Worm (Caenorhabditis elegans): ENCODE data around the gene F46F5.8.

Gene F46F5.8

DNA sequence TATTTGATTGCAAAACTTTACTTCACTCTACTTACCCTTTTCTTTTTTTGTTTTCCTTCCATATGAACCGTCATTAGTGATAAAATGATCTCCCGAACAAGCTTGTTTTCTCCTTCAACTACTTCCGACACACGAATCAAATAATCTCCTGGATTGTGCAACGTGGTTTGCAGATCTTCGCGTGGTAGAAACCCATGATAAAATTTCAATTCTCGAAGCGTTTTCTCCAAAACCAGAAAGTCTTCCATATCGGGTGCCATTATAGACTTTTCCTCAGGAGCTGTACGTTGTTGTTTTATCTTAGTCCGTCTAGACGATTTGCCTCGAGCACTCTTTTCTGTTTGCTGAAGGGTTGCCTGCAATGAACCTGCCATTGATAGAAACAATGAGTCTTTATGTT, 24.0 kb downstream of the F46F5.8 start:
- no peak for TF ChIP-seq ztf-23 (GFP tag; IDR thresholded peaks at IDR 0.05)
- TF ChIP-seq tab-1 (GFP tag; IDR thresholded peaks at IDR 0.05): no peak
- TF ChIP-seq klf-2 (GFP tag; conservative IDR thresholded peaks at IDR 0.05): no peak
- TF ChIP-seq T22C8.4 (GFP tag; IDR thresholded peaks at IDR 0.05): no peak
- TF ChIP-seq med-1 (GFP tag; optimal IDR thresholded peaks at IDR 0.05; ENCODE audit: insufficient read depth): no peak
- TF ChIP-seq ztf-29 (GFP tag; IDR thresholded peaks at IDR 0.05): no peak
- no peak for TF ChIP-seq cog-1 (tag; optimal IDR thresholded peaks at IDR 0.05)
- no peak for TF ChIP-seq ref-1 (GFP tag; conservative IDR thresholded peaks at IDR 0.05)
- TF ChIP-seq flt-1 (GFP tag; IDR thresholded peaks at IDR 0.05): no peak

DNA sequence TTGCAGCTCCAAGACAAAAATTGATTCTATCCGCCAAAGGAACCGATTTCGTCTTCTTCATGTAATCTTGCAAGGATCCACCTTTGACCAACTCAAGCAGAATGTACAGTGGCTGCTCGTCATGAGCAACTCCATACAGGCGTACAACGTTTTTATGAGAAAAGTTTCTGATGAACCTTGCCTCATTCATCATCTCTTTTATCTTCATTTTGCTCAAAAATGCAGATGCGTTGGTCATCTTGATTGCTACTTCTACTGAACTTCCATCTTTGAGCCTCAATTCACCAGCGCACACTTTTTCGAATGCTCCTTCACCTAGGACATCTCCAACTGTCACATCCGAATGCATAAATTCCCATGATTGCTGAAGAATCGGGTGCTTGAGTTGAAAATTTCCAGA, 24.5 kb downstream of the F46F5.8 start:
- TF ChIP-seq ref-1 (GFP tag; conservative IDR thresholded peaks at IDR 0.05) (no peak), klf-2 (GFP tag; conservative IDR thresholded peaks at IDR 0.05) (no peak), T22C8.4 (GFP tag; IDR thresholded peaks at IDR 0.05) (no peak), tab-1 (GFP tag; IDR thresholded peaks at IDR 0.05) (no peak), ztf-29 (GFP tag; IDR thresholded peaks at IDR 0.05) (no peak)

DNA sequence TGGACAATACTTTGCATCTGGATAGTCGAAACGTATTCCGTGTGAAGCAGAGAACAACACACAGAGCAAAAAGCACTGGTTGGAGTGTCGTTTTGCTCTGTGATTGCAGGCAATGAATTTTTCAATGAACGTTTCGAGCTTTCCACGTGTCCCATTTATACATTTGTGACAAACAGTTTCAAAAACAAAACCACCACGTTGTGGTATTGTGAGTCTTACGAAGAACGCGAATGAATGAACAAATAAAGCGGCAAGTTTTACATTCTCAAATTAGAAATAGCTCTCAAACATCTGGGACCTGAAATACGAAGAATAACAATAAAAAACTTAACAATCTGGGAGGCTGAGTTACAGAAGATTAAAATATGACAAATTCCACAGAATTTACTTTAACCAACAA, 29.6 kb downstream of the F46F5.8 start, which contains the start of gene F46F5.1:
F46F5.1 (minus strand) TSS at position 101 of the 400 bp plus-strand sequence.
- TF ChIP-seq med-1 (GFP tag; optimal IDR thresholded peaks at IDR 0.05; ENCODE audit: insufficient read depth): no peak
- no peak for TF ChIP-seq T22C8.4 (GFP tag; IDR thresholded peaks at IDR 0.05)
- no peak for TF ChIP-seq ztf-29 (GFP tag; IDR thresholded peaks at IDR 0.05)

ce11 chrII:788139-788538, 33.3 kb downstream of the F46F5.8 start, which contains the start of gene F46F5.15:
F46F5.15 (plus strand) TSS chrII:788439.
- TF ChIP-seq med-1 (GFP tag; optimal IDR thresholded peaks at IDR 0.05; ENCODE audit: insufficient read depth) (no peak), ref-1 (GFP tag; conservative IDR thresholded peaks at IDR 0.05) (no peak), cog-1 (tag; optimal IDR thresholded peaks at IDR 0.05) (no peak), flt-1 (GFP tag; IDR thresholded peaks at IDR 0.05) (no peak), ztf-23 (GFP tag; IDR thresholded peaks at IDR 0.05) (no peak), T22C8.4 (GFP tag; IDR thresholded peaks at IDR 0.05) (no peak), klf-2 (GFP tag; conservative IDR thresholded peaks at IDR 0.05) (no peak), ztf-29 (GFP tag; IDR thresholded peaks at IDR 0.05) (no peak), tab-1 (GFP tag; IDR thresholded peaks at IDR 0.05) (no peak)

DNA sequence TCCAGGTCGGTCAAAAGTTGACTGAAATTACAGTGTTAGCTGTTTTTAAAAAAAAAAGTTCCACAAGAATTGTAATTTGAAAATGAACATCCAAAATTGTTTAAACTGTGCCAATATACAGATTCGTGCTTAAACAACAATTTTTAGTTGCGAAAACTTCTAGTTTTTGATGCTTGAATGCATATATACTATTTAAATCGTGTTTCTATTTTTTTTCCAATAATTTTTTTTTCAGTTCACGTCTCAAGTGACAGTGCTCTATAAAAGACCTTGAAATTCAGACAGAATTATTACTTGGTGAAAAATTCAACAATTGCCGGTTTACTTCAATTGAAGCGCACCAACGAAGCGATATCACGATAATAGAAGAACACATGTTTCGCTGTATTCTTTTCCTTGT, 34.5 kb downstream of the F46F5.8 start, which contains the start of gene F46F5.16:
F46F5.16 (plus strand) TSS at position 301 of the 400 bp plus-strand sequence.
- no peak for TF ChIP-seq med-1 (GFP tag; optimal IDR thresholded peaks at IDR 0.05; ENCODE audit: insufficient read depth)
- TF ChIP-seq T22C8.4 (GFP tag; IDR thresholded peaks at IDR 0.05): no peak
- no peak for TF ChIP-seq ztf-23 (GFP tag; IDR thresholded peaks at IDR 0.05)
- TF ChIP-seq ztf-29 (GFP tag; IDR thresholded peaks at IDR 0.05): no peak
- TF ChIP-seq ref-1 (GFP tag; conservative IDR thresholded peaks at IDR 0.05): no peak
- no peak for TF ChIP-seq flt-1 (GFP tag; IDR thresholded peaks at IDR 0.05)
- TF ChIP-seq klf-2 (GFP tag; conservative IDR thresholded peaks at IDR 0.05): no peak
- no peak for TF ChIP-seq cog-1 (tag; optimal IDR thresholded peaks at IDR 0.05)
- no peak for TF ChIP-seq tab-1 (GFP tag; IDR thresholded peaks at IDR 0.05)

DNA sequence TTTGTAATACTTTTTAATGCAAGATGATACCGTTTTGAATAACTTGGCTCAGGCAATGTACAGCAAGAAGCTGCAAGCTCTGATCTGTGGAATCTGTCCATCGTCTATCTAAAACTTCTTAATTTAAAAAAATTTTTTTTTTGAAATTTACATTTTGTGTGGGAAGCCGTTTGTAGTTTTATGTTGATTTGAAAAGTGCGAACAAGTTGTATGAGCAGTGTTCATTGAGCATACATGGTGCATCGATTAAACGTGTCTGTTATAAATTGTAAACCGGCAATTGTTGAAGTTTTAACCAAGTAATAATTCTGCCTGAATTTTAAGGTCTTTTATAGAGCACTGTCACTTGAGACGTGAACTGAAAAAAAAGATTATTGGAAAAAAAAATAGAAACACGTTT, 37.9 kb downstream of the F46F5.8 start, which contains the start of gene Y39F10A.6:
Y39F10A.6 (minus strand) TSS at position 101 of the 400 bp plus-strand sequence.
- TF ChIP-seq ref-1 (GFP tag; conservative IDR thresholded peaks at IDR 0.05) (no peak), T22C8.4 (GFP tag; IDR thresholded peaks at IDR 0.05) (no peak), ztf-29 (GFP tag; IDR thresholded peaks at IDR 0.05) (no peak), klf-2 (GFP tag; conservative IDR thresholded peaks at IDR 0.05) (no peak), med-1 (GFP tag; optimal IDR thresholded peaks at IDR 0.05; ENCODE audit: insufficient read depth) (no peak), cog-1 (tag; optimal IDR thresholded peaks at IDR 0.05) (no peak), tab-1 (GFP tag; IDR thresholded peaks at IDR 0.05) (no peak), ztf-23 (GFP tag; IDR thresholded peaks at IDR 0.05) (no peak), flt-1 (GFP tag; IDR thresholded peaks at IDR 0.05) (no peak)

- no peak for TF ChIP-seq ref-1 (GFP tag; conservative IDR thresholded peaks at IDR 0.05)
- no peak for TF ChIP-seq ztf-23 (GFP tag; IDR thresholded peaks at IDR 0.05)
- TF ChIP-seq med-1 (GFP tag; optimal IDR thresholded peaks at IDR 0.05; ENCODE audit: insufficient read depth): no peak
- TF ChIP-seq flt-1 (GFP tag; IDR thresholded peaks at IDR 0.05): no peak
- no peak for TF ChIP-seq klf-2 (GFP tag; conservative IDR thresholded peaks at IDR 0.05)
- no peak for TF ChIP-seq tab-1 (GFP tag; IDR thresholded peaks at IDR 0.05)
- TF ChIP-seq cog-1 (tag; optimal IDR thresholded peaks at IDR 0.05): no peak
- no peak for TF ChIP-seq ztf-29 (GFP tag; IDR thresholded peaks at IDR 0.05)
- TF ChIP-seq T22C8.4 (GFP tag; IDR thresholded peaks at IDR 0.05): no peak
Observed at ce11 chrII:782903-783302, 38.5 kb downstream of the F46F5.8 start, which contains the start of gene Y39F10A.3. Y39F10A.3 (minus strand) TSS chrII:783003.

DNA sequence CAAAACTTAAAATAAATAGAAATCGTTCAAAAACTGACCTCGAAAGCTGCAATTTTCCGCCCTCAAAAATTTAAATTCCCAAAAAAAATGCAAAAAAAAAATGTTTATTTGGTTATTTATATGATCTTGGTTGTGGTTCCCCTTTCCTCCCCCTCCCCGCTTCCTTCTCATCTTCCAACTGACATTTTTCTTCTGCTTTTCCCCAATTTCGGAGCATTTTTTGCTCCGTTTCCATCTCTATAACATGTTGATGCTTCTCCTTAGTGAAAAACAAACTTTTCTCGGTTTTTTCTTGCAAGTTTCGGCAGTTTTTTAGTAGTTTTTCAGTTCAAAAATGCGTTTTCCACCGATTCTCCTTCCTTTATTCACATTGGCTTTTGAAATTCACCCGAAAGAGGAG, 46.4 kb downstream of the F46F5.8 start, which contains the start of gene Y39F10A.1:
Y39F10A.1 (plus strand) TSS at position 301 of the 400 bp plus-strand sequence.
- no peak for TF ChIP-seq med-1 (GFP tag; optimal IDR thresholded peaks at IDR 0.05; ENCODE audit: insufficient read depth)
- no peak for TF ChIP-seq klf-2 (GFP tag; conservative IDR thresholded peaks at IDR 0.05)

DNA sequence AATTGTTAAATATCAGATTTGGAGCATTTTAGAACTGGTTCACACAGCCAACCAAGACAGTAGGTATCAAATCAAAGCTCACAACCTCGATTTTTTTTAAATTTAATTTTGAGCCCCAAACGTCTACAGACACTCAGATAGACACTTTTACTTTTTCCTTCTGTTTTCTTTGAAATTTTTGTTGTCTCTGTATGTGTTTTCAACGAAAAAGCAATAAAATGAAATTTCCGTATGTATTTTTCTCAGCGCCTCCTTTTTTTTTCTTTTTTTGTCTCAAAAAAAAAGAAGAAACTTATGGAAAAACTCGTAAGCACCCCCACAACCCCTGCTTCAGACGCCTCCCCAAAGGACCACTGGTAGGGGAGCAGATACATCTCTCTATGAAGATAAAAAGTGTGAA, 47.6 kb downstream of the F46F5.8 start:
- no peak for TF ChIP-seq flt-1 (GFP tag; IDR thresholded peaks at IDR 0.05)
- no peak for TF ChIP-seq klf-2 (GFP tag; conservative IDR thresholded peaks at IDR 0.05)
- no peak for TF ChIP-seq cog-1 (tag; optimal IDR thresholded peaks at IDR 0.05)
- TF ChIP-seq ztf-23 (GFP tag; IDR thresholded peaks at IDR 0.05): no peak
- TF ChIP-seq T22C8.4 (GFP tag; IDR thresholded peaks at IDR 0.05): no peak
- no peak for TF ChIP-seq med-1 (GFP tag; optimal IDR thresholded peaks at IDR 0.05; ENCODE audit: insufficient read depth)
- no peak for TF ChIP-seq tab-1 (GFP tag; IDR thresholded peaks at IDR 0.05)
- TF ChIP-seq ztf-29 (GFP tag; IDR thresholded peaks at IDR 0.05): no peak
- no peak for TF ChIP-seq ref-1 (GFP tag; conservative IDR thresholded peaks at IDR 0.05)
